Fruit fly (Drosophila melanogaster) whole organism, prepupa: ENCODE results near the gene CG1789.
A peak's percentile ranks its signal among the peaks of the same experiment; 100 is the strongest.

Experiments used
- Blimp-1 ChIP-seq: fragments of 200-800 bp; sonication (Bioruptor generic); optimal IDR thresholded peaks from 3 replicates; lab custom pipeline; 2017; ENCODE audit warnings: missing biosample characterization, missing genetic modification characterization, mild to moderate bottlenecking, moderate library complexity, missing genetic modification reagents
- CG10631 ChIP-seq: fragments of 200-800 bp; sonication (Bioruptor generic); optimal IDR thresholded peaks from 2 replicates; lab custom pipeline; 2016; ENCODE audit warnings: missing biosample characterization, missing genetic modification characterization
- CG10669 ChIP-seq: fragments of 200-800 bp; sonication (Bioruptor generic); optimal IDR thresholded peaks from 3 replicates; lab custom pipeline; 2018; ENCODE audit warnings: missing biosample characterization, mild to moderate bottlenecking, missing genetic modification characterization, moderate library complexity
- CG11294 ChIP-seq: fragments of 200-800 bp; sonication (Bioruptor generic); IDR thresholded peaks from 2 replicates; pipeline ENCODE4 v1.3.6; 2022; ENCODE audit warnings: missing biosample characterization, missing genetic modification characterization
- CG11902 ChIP-seq: fragments of 200-800 bp; sonication (Bioruptor generic); optimal IDR thresholded peaks from 3 replicates; lab custom pipeline; 2016; ENCODE audit warnings: missing biosample characterization, missing genetic modification characterization
- CG15336 ChIP-seq: fragments of 200-800 bp; sonication (Bioruptor generic); IDR thresholded peaks from 2 replicates; pipeline ENCODE4 v1.3.6; 2022; ENCODE audit warnings: missing biosample characterization, missing genetic modification characterization
- CG1621 ChIP-seq: fragments of 200-800 bp; sonication (Bioruptor generic); optimal IDR thresholded peaks from 3 replicates; lab custom pipeline; 2018; ENCODE audit warnings: missing biosample characterization, mild to moderate bottlenecking, missing genetic modification characterization
- CG3032 ChIP-seq: fragments of 200-800 bp; optimal IDR thresholded peaks from 2 replicates; lab custom pipeline; 2019; ENCODE audit warnings: missing biosample characterization, mild to moderate bottlenecking, missing genetic modification characterization, moderate library complexity
- CG31627 ChIP-seq: fragments of 200-800 bp; sonication (Bioruptor generic); optimal IDR thresholded peaks from 3 replicates; lab custom pipeline; 2016; ENCODE audit warnings: missing biosample characterization, missing genetic modification characterization
- CG34406 ChIP-seq: fragments of 200-800 bp; sonication (Bioruptor generic); optimal IDR thresholded peaks from 3 replicates; lab custom pipeline; 2016; ENCODE audit warnings: missing biosample characterization, missing genetic modification characterization
- CG3919 ChIP-seq: fragments of 200-800 bp; sonication (Bioruptor generic); optimal IDR thresholded peaks from 3 replicates; lab custom pipeline; 2016; ENCODE audit warnings: missing biosample characterization, missing genetic modification characterization
- CG6163 ChIP-seq: fragments of 200-800 bp; sonication (Bioruptor generic); IDR thresholded peaks from 3 replicates; pipeline ENCODE4 v1.3.6; 2022; ENCODE audit warnings: missing biosample characterization, missing genetic modification characterization
- CG6276 ChIP-seq: fragments of 200-800 bp; sonication (Bioruptor generic); optimal IDR thresholded peaks from 2 replicates; lab custom pipeline; 2017; ENCODE audit warnings: missing biosample characterization, mild to moderate bottlenecking, missing genetic modification characterization
- CG6854 ChIP-seq: fragments of 200-800 bp; sonication (Bioruptor generic); optimal IDR thresholded peaks from 2 replicates; lab custom pipeline; 2017; ENCODE audit warnings: missing biosample characterization, mild to moderate bottlenecking, missing genetic modification characterization
- CG7368 ChIP-seq: fragments of 200-800 bp; sonication (Bioruptor generic); optimal IDR thresholded peaks from 3 replicates; lab custom pipeline; 2016; ENCODE audit warnings: missing biosample characterization, missing genetic modification characterization
- CG8319 ChIP-seq: fragments of 200-800 bp; sonication (Bioruptor generic); optimal IDR thresholded peaks from 3 replicates; lab custom pipeline; 2016; ENCODE audit warnings: missing biosample characterization, missing genetic modification characterization
- CG8632 ChIP-seq: fragments of 200-800 bp; sonication (Bioruptor generic); optimal IDR thresholded peaks from 3 replicates; lab custom pipeline; 2016; ENCODE audit warnings: missing biosample characterization, missing genetic modification characterization
- CG9139 ChIP-seq: fragments of 200-800 bp; sonication (Bioruptor generic); optimal IDR thresholded peaks from 3 replicates; lab custom pipeline; 2017; ENCODE audit warnings: missing biosample characterization, mild to moderate bottlenecking, missing genetic modification characterization
- Eip75B ChIP-seq: fragments of 200-800 bp; sonication (Bioruptor generic); optimal IDR thresholded peaks from 3 replicates; lab custom pipeline; 2016; ENCODE audit warnings: missing biosample characterization, missing genetic modification characterization
- Eip78C ChIP-seq: fragments of 200-800 bp; sonication (Bioruptor generic); peaks from one replicate; lab custom pipeline; 2016; ENCODE audit warnings: missing biosample characterization, missing genetic modification characterization
- Gug ChIP-seq: fragments of 200-800 bp; sonication (Bioruptor generic); IDR thresholded peaks from 2 replicates; pipeline ENCODE4 v1.3.6; 2022; ENCODE audit warnings: missing biosample characterization, missing genetic modification characterization
- Hr39 ChIP-seq: fragments of 200-800 bp; sonication (Bioruptor generic); optimal IDR thresholded peaks from 2 replicates; lab custom pipeline; 2016; ENCODE audit warnings: missing biosample characterization, missing genetic modification characterization
- Lpt ChIP-seq: fragments of 200-800 bp; sonication (Bioruptor generic); optimal IDR thresholded peaks from 3 replicates; lab custom pipeline; 2016; ENCODE audit warnings: missing biosample characterization, missing genetic modification characterization
- Met ChIP-seq: fragments of 200-800 bp; sonication (Bioruptor generic); optimal IDR thresholded peaks from 3 replicates; lab custom pipeline; 2016; ENCODE audit warnings: missing biosample characterization, missing genetic modification characterization
- Sox102F ChIP-seq: fragments of 200-800 bp; sonication (Bioruptor generic); optimal IDR thresholded peaks from 2 replicates; lab custom pipeline; 2016; ENCODE audit warnings: missing biosample characterization, mild to moderate bottlenecking, missing genetic modification characterization
- Sox15 ChIP-seq: fragments of 200-800 bp; sonication (Bioruptor generic); optimal IDR thresholded peaks from 3 replicates; lab custom pipeline; 2016; ENCODE audit warnings: missing biosample characterization, missing genetic modification characterization
- achi ChIP-seq: fragments of 200-800 bp; sonication (Bioruptor generic); optimal IDR thresholded peaks from 3 replicates; lab custom pipeline; 2016; ENCODE audit warnings: missing biosample characterization, missing genetic modification characterization
- acj6 ChIP-seq: fragments of 200-800 bp; sonication (Bioruptor generic); optimal IDR thresholded peaks from 3 replicates; lab custom pipeline; 2016; ENCODE audit warnings: missing biosample characterization, missing genetic modification characterization
- cyc ChIP-seq: fragments of 200-800 bp; sonication (Bioruptor generic); optimal IDR thresholded peaks from 3 replicates; lab custom pipeline; 2016; ENCODE audit warnings: missing biosample characterization, missing genetic modification characterization
- dac ChIP-seq: fragments of 200-800 bp; sonication (Bioruptor generic); optimal IDR thresholded peaks from 2 replicates; lab custom pipeline; 2017; ENCODE audit warnings: missing biosample characterization, mild to moderate bottlenecking, missing genetic modification characterization
- dsx ChIP-seq: fragments of 200-800 bp; optimal IDR thresholded peaks from 3 replicates; lab custom pipeline; 2019; ENCODE audit warnings: missing biosample characterization, mild to moderate bottlenecking, missing genetic modification characterization, moderate library complexity; ENCODE audit not compliant: poor library complexity, severe bottlenecking
- eg ChIP-seq: fragments of 200-800 bp; sonication (Bioruptor generic); IDR thresholded peaks from 3 replicates; pipeline ENCODE4 v1.3.6; 2022; ENCODE audit warnings: missing biosample characterization, missing genetic modification characterization
- esn ChIP-seq: fragments of 200-800 bp; sonication (Bioruptor generic); optimal IDR thresholded peaks from 2 replicates; lab custom pipeline; 2016; ENCODE audit warnings: missing biosample characterization, mild to moderate bottlenecking, missing genetic modification characterization, moderate library complexity
- fd59A ChIP-seq: fragments of 200-800 bp; sonication (Bioruptor generic); optimal IDR thresholded peaks from 2 replicates; lab custom pipeline; 2017; ENCODE audit warnings: missing biosample characterization, mild to moderate bottlenecking, missing genetic modification characterization, missing genetic modification reagents
- fd85E ChIP-seq: fragments of 200-800 bp; sonication (Bioruptor generic); optimal IDR thresholded peaks from 3 replicates; lab custom pipeline; 2016; ENCODE audit warnings: missing biosample characterization, missing genetic modification characterization
- lz ChIP-seq: fragments of 200-800 bp; sonication (Bioruptor generic); optimal IDR thresholded peaks from 3 replicates; lab custom pipeline; 2016; ENCODE audit warnings: missing biosample characterization, missing genetic modification characterization
- pdm3 ChIP-seq: fragments of 200-800 bp; sonication (Bioruptor generic); optimal IDR thresholded peaks from 3 replicates; lab custom pipeline; 2016; ENCODE audit warnings: missing biosample characterization, missing genetic modification characterization
- salr ChIP-seq, 2 experiments: fragments of 200-800 bp; sonication (Bioruptor generic); optimal IDR thresholded peaks; 3 replicates each; lab custom pipeline; 2016 to 2018; ENCODE audit warnings: missing biosample characterization in 2 of 2, missing genetic modification characterization in 2 of 2, mild to moderate bottlenecking in 1 of 2
- spab ChIP-seq: fragments of 200-800 bp; sonication (Bioruptor generic); optimal IDR thresholded peaks from 2 replicates; lab custom pipeline; 2017; ENCODE audit warnings: missing biosample characterization, mild to moderate bottlenecking, missing genetic modification characterization, missing genetic modification reagents
- ss ChIP-seq, 2 experiments: fragments of 200-800 bp; sonication (Bioruptor generic); optimal IDR thresholded peaks; 2 replicates in 1 of 2; 3 replicates in 1 of 2; lab custom pipeline; 2017 to 2018; ENCODE audit warnings: mild to moderate bottlenecking in 2 of 2, missing biosample characterization in 2 of 2, missing genetic modification characterization in 2 of 2, moderate library complexity in 1 of 2
- svp ChIP-seq: fragments of 200-800 bp; sonication (Bioruptor generic); peaks from one replicate; lab custom pipeline; 2016; ENCODE audit warnings: missing biosample characterization, missing genetic modification characterization
- topi ChIP-seq: fragments of 200-800 bp; sonication (Bioruptor generic); optimal IDR thresholded peaks from 3 replicates; lab custom pipeline; 2016; ENCODE audit warnings: missing biosample characterization, missing genetic modification characterization
- vri ChIP-seq: fragments of 200-800 bp; sonication (Bioruptor generic); optimal IDR thresholded peaks from 3 replicates; lab custom pipeline; 2016; ENCODE audit warnings: missing biosample characterization, mild to moderate bottlenecking, missing genetic modification characterization

Gene CG1789

DNA sequence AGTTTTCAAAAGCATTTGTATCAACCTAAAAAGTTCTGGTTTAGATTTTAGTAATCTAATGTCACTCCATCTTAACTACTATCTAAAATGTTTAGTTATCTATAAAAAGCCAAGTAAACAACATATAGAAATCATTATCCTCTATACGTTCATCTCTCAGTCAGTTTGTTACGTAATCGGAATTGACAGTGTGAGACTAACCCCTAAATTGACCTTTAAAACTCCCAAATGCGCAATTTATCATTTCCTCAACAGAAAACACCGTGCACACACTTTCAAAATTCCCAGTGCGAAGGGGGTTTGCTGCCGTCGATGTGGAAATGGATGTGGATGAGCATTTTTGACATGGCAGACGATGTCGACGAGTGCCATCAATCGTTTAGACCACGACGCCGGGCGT is 4.9 kb downstream of the CG1789 start:
- TF ChIP-seq Gug (GFP tag; lab: Robert Waterston, UW) (no peak), cyc (GFP tag; lab: Kevin White, UChicago) (no peak), Eip78C (no peak), CG11294 (GFP tag; lab: Robert Waterston, UW) (no peak), Lpt (GFP tag; lab: Kevin White, UChicago) (no peak), CG6276 (GFP tag; lab: Kevin White, UChicago) (no peak), Sox102F (GFP tag; lab: Kevin White, UChicago) (no peak), CG31627 (GFP tag; lab: Kevin White, UChicago) (no peak), CG8319 (no peak), CG3919 (GFP tag; lab: Kevin White, UChicago) (no peak), CG11902 (GFP tag; lab: Kevin White, UChicago) (no peak), CG10631 (GFP tag; lab: Kevin White, UChicago) (no peak), CG1621 (tag; lab: Kevin White, UChicago) (no peak), CG3032 (tag; lab: Kevin White, UChicago) (no peak), Eip75B (GFP tag; lab: Kevin White, UChicago) (no peak), CG8632 (GFP tag; lab: Kevin White, UChicago) (no peak), Sox15 (GFP tag; lab: Kevin White, UChicago) (no peak)

DNA sequence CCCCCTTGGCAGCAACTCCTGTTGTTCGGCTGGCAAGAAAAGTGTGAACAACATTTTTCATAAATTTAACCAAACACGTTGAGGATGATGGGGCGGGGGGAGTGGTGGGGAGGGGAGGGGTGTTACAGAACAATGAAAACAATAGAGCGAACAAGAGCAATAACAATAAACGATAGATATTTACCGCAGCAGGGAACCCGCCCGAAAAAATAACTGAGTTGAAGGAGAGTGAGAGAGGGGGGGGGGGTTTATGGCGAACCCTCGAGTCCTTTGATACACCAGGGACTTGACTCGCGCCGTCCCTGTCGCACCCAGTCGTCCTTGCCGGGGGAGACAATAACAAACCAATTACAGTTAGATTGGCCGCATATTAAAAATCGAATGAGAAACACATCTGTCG is 6.5 kb downstream of the CG1789 start:
- TF ChIP-seq CG6854 (GFP tag; lab: Kevin White, UChicago) (no peak), CG15336 (GFP tag; lab: Robert Waterston, UW) (no peak), CG34406 (GFP tag; lab: Kevin White, UChicago) (no peak), CG11902 (GFP tag; lab: Kevin White, UChicago) (no peak), spab (no peak), CG7368 (GFP tag; lab: Kevin White, UChicago) (no peak), dac (GFP tag; lab: Kevin White, UChicago) (no peak), ss (GFP tag; optimal IDR thresholded peaks at IDR 0.05; lab: Kevin White, UChicago) (no peak), eg (GFP tag; lab: Robert Waterston, UW) (no peak), acj6 (GFP tag; lab: Kevin White, UChicago) (no peak), esn (GFP tag; lab: Kevin White, UChicago) (no peak), CG6276 (GFP tag; lab: Kevin White, UChicago) (no peak), lz (no peak), CG3919 (GFP tag; lab: Kevin White, UChicago) (no peak), CG6163 (GFP tag; lab: Robert Waterston, UW) (no peak)

DNA sequence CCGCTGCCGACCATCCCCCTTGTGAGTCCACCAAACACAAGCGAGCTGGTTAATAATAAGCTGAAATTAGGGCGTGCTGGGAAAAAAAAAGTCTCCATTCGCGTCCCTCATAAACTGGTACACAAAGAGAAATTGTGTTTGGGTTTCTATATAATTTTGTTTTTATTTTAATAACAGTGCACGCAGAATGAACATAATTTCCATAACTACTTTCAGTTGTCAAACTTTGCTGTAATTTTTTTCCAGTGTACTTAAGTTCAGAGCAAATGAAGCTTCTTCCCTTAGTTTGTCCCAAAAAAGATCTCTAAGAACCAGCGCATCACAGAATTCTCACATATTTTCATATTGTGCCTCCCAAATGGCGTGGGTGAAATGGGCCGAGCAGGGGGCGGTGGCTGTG is 7.7 kb downstream of the CG1789 start:
- no peak for TF ChIP-seq Sox15 (GFP tag; lab: Kevin White, UChicago)
- TF ChIP-seq Eip78C = peak; percentile 12
- peak; percentile 29 for TF ChIP-seq svp (GFP tag; lab: Kevin White, UChicago)
- TF ChIP-seq, all 60 proteins: peak for 2

DNA sequence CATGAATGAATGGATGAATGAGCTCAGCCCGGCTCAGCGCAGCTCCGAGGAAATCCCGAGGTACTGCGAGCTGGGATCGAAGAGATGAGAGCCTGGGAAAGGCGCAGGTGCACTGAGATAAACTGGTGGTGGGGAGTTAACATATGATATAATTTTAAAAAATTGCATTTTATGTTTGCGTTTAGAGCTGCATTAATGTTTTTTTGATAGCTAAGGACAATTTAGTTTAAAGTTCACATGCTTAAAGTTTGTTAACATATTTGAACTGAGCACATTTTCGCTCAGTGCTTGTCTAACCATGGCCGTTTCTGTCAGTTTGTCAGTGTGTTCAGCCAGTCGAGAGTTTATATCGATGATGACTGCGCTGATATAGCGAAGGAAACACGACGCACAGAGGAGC is 10.0 kb downstream of the CG1789 start:
- TF ChIP-seq fd85E (GFP tag; lab: Kevin White, UChicago) (no peak), CG6163 (GFP tag; lab: Robert Waterston, UW) (peak; percentile 79), CG7368 (GFP tag; lab: Kevin White, UChicago) (no peak), Hr39 (GFP tag; lab: Kevin White, UChicago) (peak; percentile 56), fd59A (peak; percentile 45), Lpt (GFP tag; lab: Kevin White, UChicago) (peak; percentile 2), vri (GFP tag; lab: Kevin White, UChicago) (peak; percentile 39), CG9139 (GFP tag; lab: Kevin White, UChicago) (peak; percentile 44), CG10669 (GFP tag; lab: Kevin White, UChicago) (peak; percentile 55), salr (GFP tag; optimal IDR thresholded peaks at IDR 0.05; lab: Kevin White, UChicago) (peak in 1 of 2 experiments; percentile 30), lz (peak; percentile 56), Sox15 (GFP tag; lab: Kevin White, UChicago) (no peak), topi (GFP tag; lab: Kevin White, UChicago) (peak; percentile 58), Blimp-1 (GFP tag; lab: Kevin White, UChicago) (peak; percentile 1), achi (GFP tag; lab: Kevin White, UChicago) (peak; percentile 38), CG3032 (tag; lab: Kevin White, UChicago) (peak; percentile 56), CG1621 (tag; lab: Kevin White, UChicago) (peak; percentile 56), CG11294 (GFP tag; lab: Robert Waterston, UW) (no peak), CG15336 (GFP tag; lab: Robert Waterston, UW) (peak; percentile 23; the same call in 1 of the 2 replicates), Eip78C (peak; percentile 84), Sox102F (GFP tag; lab: Kevin White, UChicago) (peak; percentile 31), Met (peak; percentile 64), dsx (GFP tag; lab: Kevin White, UChicago) (peak; percentile 44), ss (GFP tag; optimal IDR thresholded peaks at IDR 0.05; lab: Kevin White, UChicago) (peak; percentile 42 to 57), Eip75B (GFP tag; lab: Kevin White, UChicago) (peak; percentile 55), CG8632 (GFP tag; lab: Kevin White, UChicago) (no peak), CG6276 (GFP tag; lab: Kevin White, UChicago) (no peak), pdm3 (GFP tag; lab: Kevin White, UChicago) (peak; percentile 27), CG8319 (no peak)
